Worm (Caenorhabditis elegans): Measurements from ENCODE around the gene cox-6B.
"Not testable (repeated sequence)": the region's sequence is repeated elsewhere in the genome, so short reads cannot be mapped to it uniquely, and the experiment has no call there.

DNA sequence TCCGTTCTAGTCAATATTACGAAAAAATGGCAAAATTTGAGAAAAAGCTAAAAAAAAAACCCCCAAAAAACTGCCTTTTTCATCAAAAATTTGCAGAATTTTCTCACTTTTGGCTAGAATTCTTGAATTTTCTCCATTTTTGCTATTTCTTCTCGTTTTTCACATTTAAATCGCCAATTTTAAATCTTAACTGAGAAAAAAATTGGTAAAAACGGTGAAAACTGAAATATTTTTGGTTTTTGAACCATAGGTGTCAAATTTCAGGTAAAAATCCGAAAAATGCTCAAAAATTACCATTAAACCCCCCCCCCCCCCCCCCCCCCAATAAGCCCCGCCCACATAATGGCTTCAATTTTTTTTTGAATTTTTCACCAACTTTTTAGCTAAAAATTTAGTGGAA is at the start of gene cox-6B:
- not testable (repeated sequence) for TF ChIP-seq unc-39 (tag; optimal IDR thresholded peaks at IDR 0.05); snpc-4 (tag; optimal IDR thresholded peaks at IDR 0.05); ceh-82 (tag; optimal IDR thresholded peaks at IDR 0.05); aly-2 (tag; optimal IDR thresholded peaks at IDR 0.05); pqm-1 (tag; optimal IDR thresholded peaks at IDR 0.05); elt-2 (tag; optimal IDR thresholded peaks at IDR 0.05); ZK546.5 (tag; optimal IDR thresholded peaks at IDR 0.05); ama-1 (optimal IDR thresholded peaks at IDR 0.05)
